Worm (Caenorhabditis elegans): ENCODE results near the gene asp-6.

DNA sequence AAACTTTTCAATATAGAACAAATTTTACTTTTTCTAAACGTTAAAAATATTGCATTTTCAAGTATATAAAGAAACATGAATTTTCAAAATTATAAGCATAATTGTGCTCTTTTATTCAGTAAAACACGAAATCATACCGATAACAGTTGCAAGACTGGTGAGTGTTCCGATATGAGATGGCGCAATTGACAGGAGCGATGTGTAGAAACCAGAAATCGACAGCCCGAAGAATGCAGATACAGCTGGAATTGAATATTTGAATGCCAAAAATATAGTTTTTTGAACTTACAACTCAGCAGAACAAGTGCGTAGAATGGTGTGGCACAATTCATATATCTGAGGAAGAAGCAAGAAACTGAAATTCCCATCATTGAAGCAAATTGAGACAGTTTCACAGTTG is 14.2 kb upstream of the asp-6 start:
- TF ChIP-seq nhr-28 (tag; optimal IDR thresholded peaks at IDR 0.05), result no peak
- TF ChIP-seq sptf-1 (tag; optimal IDR thresholded peaks at IDR 0.05), result no peak
- TF ChIP-seq lin-13 (tag; optimal IDR thresholded peaks at IDR 0.05), result no peak
- no peak for TF ChIP-seq snpc-4 (tag; optimal IDR thresholded peaks at IDR 0.05)
- TF ChIP-seq blmp-1 (tag; optimal IDR thresholded peaks at IDR 0.05), result no peak
- no peak for TF ChIP-seq ceh-83 (GFP tag; optimal IDR thresholded peaks at IDR 0.05)
- no peak for TF ChIP-seq pha-4 (tag; optimal IDR thresholded peaks at IDR 0.05)
